Worm (Caenorhabditis elegans) whole organism, midembryonic: ENCODE data around the gene sri-25.
"Not testable (repeated sequence)": the region's sequence is repeated elsewhere in the genome, so short reads cannot be mapped to it uniquely, and the experiment has no call there.

Source experiments
- T22C8.4 ChIP-seq: fragments of 200-800 bp; sonication (Bioruptor generic); IDR thresholded peaks from 2 replicates; pipeline ENCODE4 v1.3.6; 2022; ENCODE audit warnings: missing genetic modification characterization, missing compliant biosample characterization
- cog-1 ChIP-seq: sonication (generic microtip); optimal IDR thresholded peaks from 2 replicates; lab custom pipeline; 2016; ENCODE audit warnings: missing genetic modification characterization, missing compliant biosample characterization
- flt-1 ChIP-seq: fragments of 200-800 bp; sonication (Bioruptor generic); IDR thresholded peaks from 2 replicates; pipeline ENCODE4 v1.3.6; 2022; ENCODE audit warnings: missing genetic modification characterization, missing compliant biosample characterization
- klf-2 ChIP-seq: fragments of 200-800 bp; sonication (Bioruptor generic); conservative IDR thresholded peaks from 2 replicates; pipeline ENCODE4 v1.3.6; 2022; ENCODE audit warnings: missing genetic modification reagents, missing genetic modification characterization, missing compliant biosample characterization
- med-1 ChIP-seq: sonication (generic microtip); optimal IDR thresholded peaks from 2 replicates; lab custom pipeline; 2017; ENCODE audit warnings: missing genetic modification characterization, mild to moderate bottlenecking, missing compliant biosample characterization, antibody characterized with exemption, missing genetic modification reagents; ENCODE audit not compliant: insufficient read depth
- ref-1 ChIP-seq: fragments of 200-800 bp; sonication (Bioruptor generic); conservative IDR thresholded peaks from 2 replicates; pipeline ENCODE4 v1.3.6; 2022; ENCODE audit warnings: missing genetic modification reagents, missing genetic modification characterization, missing compliant biosample characterization
- tab-1 ChIP-seq: fragments of 200-800 bp; sonication (Bioruptor generic); IDR thresholded peaks from 2 replicates; pipeline ENCODE4 v1.3.6; 2022; ENCODE audit warnings: missing genetic modification characterization, missing compliant biosample characterization
- ztf-23 ChIP-seq: fragments of 200-800 bp; sonication (Bioruptor generic); IDR thresholded peaks from 2 replicates; pipeline ENCODE4 v1.3.6; 2022; ENCODE audit warnings: missing genetic modification reagents, missing genetic modification characterization, missing compliant biosample characterization
- ztf-29 ChIP-seq: fragments of 200-800 bp; sonication (Bioruptor generic); IDR thresholded peaks from 2 replicates; pipeline ENCODE4 v1.3.6; 2022; ENCODE audit warnings: missing genetic modification reagents, missing genetic modification characterization, missing compliant biosample characterization

- TF ChIP-seq klf-2 (GFP tag; lab: Robert Waterston, UW); ztf-29; med-1; cog-1 (tag; lab: Kevin White, UChicago); ref-1; T22C8.4 (GFP tag; lab: Robert Waterston, UW); tab-1 (GFP tag; lab: Robert Waterston, UW); ztf-23 (GFP tag; lab: Robert Waterston, UW); flt-1 (GFP tag; lab: Robert Waterston, UW): not testable (repeated sequence)
These were observed 1.6 kb upstream of the sri-25 start, which contains the start of gene sri-26 for ce11 chrV:15215175-15215574.
